Fruit fly (Drosophila melanogaster): Measurements from ENCODE around the gene CG31810.

Gene CG31810

DNA sequence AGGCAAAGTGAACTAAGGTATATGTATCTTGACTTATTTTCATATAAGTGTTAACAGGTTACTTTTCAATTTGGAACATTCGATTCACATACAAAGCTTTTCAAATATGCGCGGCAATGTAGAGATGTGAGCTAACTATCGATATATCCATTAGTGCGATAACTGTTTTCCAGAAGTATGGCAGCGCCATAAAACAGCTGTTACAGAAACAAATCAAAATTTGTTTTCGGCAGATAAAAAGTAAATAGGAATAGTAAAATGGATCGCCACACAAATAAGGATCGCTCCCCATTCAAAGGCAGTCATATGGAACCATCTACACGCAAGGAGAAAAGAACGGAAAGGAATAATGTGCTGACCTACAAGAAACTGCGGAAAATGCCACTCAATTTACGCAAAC, 27.1 kb upstream of the CG31810 start, which contains the start of the genes CG32832, CG31743 and CG34313 (continued):
- TF ChIP-seq CG4854 (GFP tag; optimal IDR thresholded peaks at IDR 0.05) (no peak), Ada2b (GFP tag; IDR thresholded peaks at IDR 0.05) (no peak), oc (tag; optimal IDR thresholded peaks at IDR 0.05) (no peak), Myb (GFP tag; optimal IDR thresholded peaks at IDR 0.05) (peak; percentile 88), CG10267 (tag; optimal IDR thresholded peaks at IDR 0.05) (peak; percentile 2), Stat92E (GFP tag; optimal IDR thresholded peaks at IDR 0.05) (peak in 1 of 3 experiments; percentile 35), unc-4 (GFP tag; IDR thresholded peaks at IDR 0.05; ENCODE audit: partially characterized antibody) (peak; percentile 82), Sin3A (optimal IDR thresholded peaks at IDR 0.05) (peak; percentile 9), pzg (GFP tag; optimal IDR thresholded peaks at IDR 0.05) (peak; percentile 86), chinmo (GFP tag; IDR thresholded peaks at IDR 0.05; ENCODE audit: partially characterized antibody) (peak; percentile 79; the same call in 3 of the 4 replicates), D19B (GFP tag; optimal IDR thresholded peaks at IDR 0.05) (no peak), Dll (GFP tag; IDR thresholded peaks at IDR 0.05; ENCODE audit: partially characterized antibody) (peak; percentile 79), Bgb (GFP tag; IDR thresholded peaks at IDR 0.05; ENCODE audit: partially characterized antibody) (peak; percentile 76), CG15514 (GFP tag; optimal IDR thresholded peaks at IDR 0.05) (peak; percentile 44), lola (GFP tag; optimal IDR thresholded peaks at IDR 0.05) (no peak), Hmr (GFP tag; optimal IDR thresholded peaks at IDR 0.05) (no peak), nmo (GFP tag; optimal IDR thresholded peaks at IDR 0.05) (peak; percentile 40), Sry-δ (GFP tag; optimal IDR thresholded peaks at IDR 0.05) (peak; percentile 95), zen2 (GFP tag; IDR thresholded peaks at IDR 0.05; ENCODE audit: partially characterized antibody) (peak; percentile 64; the same call in 1 of the 3 replicates), CG42726 (GFP tag; IDR thresholded peaks at IDR 0.05; ENCODE audit: partially characterized antibody) (peak; percentile 40; the same call in 1 of the 2 replicates), Doc3 (GFP tag; IDR thresholded peaks at IDR 0.05; ENCODE audit: partially characterized antibody) (peak; percentile 78), CG17829 (tag; optimal IDR thresholded peaks at IDR 0.05) (peak; percentile 24), stwl (tag; optimal IDR thresholded peaks at IDR 0.05) (peak; percentile 82), ci (GFP tag; IDR thresholded peaks at IDR 0.05) (peak; percentile 39; the same call in 1 of the 3 replicates), pros (GFP tag; optimal IDR thresholded peaks at IDR 0.05) (no peak), amos (GFP tag; IDR thresholded peaks at IDR 0.05; ENCODE audit: partially characterized antibody) (peak; percentile 78; the same call in 1 of the 2 replicates), Deaf1 (tag; optimal IDR thresholded peaks at IDR 0.05) (peak; percentile 43), CG8290 (GFP tag; optimal IDR thresholded peaks at IDR 0.05) (no peak), CG8290 (tag; optimal IDR thresholded peaks at IDR 0.05) (no peak), sens (GFP tag) (peak; percentile 72), CG13287 (GFP tag; IDR thresholded peaks at IDR 0.05; ENCODE audit: partially characterized antibody) (peak; percentile 90), trem (tag; optimal IDR thresholded peaks at IDR 0.05) (peak; percentile 93), vfl (GFP tag; optimal IDR thresholded peaks at IDR 0.05) (no peak), CG12391 (tag; optimal IDR thresholded peaks at IDR 0.05) (no peak), CG12659 (GFP tag; optimal IDR thresholded peaks at IDR 0.05) (peak; percentile 19), Pdp1 (GFP tag; optimal IDR thresholded peaks at IDR 0.05) (peak in 1 of 2 experiments; percentile 30), Scr (GFP tag; IDR thresholded peaks at IDR 0.05; ENCODE audit: partially characterized antibody) (peak; percentile 78), CG2199 (GFP tag; IDR thresholded peaks at IDR 0.05) (no peak), CTCF (GFP tag; optimal IDR thresholded peaks at IDR 0.05) (peak; percentile 13), nau (GFP tag; optimal IDR thresholded peaks at IDR 0.05) (peak; percentile 32), CG3847 (GFP tag; IDR thresholded peaks at IDR 0.05) (peak; percentile 34; the same call in 1 of the 2 replicates), CG2116 (GFP tag; optimal IDR thresholded peaks at IDR 0.05) (peak; percentile 49)
